Fruit fly (Drosophila melanogaster) whole organism, embryonic: ENCODE results near the gene IntS10.

ENCODE experiments used
- Awh ChIP-seq: fragments of 200-800 bp; sonication (Bioruptor generic); IDR thresholded peaks from 2 replicates; pipeline ENCODE4, ENCODE4 v1.3.6; 2022; ENCODE audit warnings: missing biosample characterization, missing genetic modification characterization
- CG10147 ChIP-seq: fragments of 200-800 bp; sonication (Bioruptor generic); optimal IDR thresholded peaks from 2 replicates; lab custom pipeline; 2019; ENCODE audit warnings: missing biosample characterization, mild to moderate bottlenecking, missing genetic modification characterization, moderate library complexity
- CG10321 ChIP-seq: fragments of 200-800 bp; sonication (Bioruptor generic); IDR thresholded peaks from 2 replicates; pipeline ENCODE4 v1.3.6; 2022; ENCODE audit warnings: missing biosample characterization, missing genetic modification characterization
- CG10462 ChIP-seq: fragments of 200-800 bp; sonication (Bioruptor generic); optimal IDR thresholded peaks from 2 replicates; lab custom pipeline; 2016; ENCODE audit warnings: missing biosample characterization, missing genetic modification characterization
- CG11504 ChIP-seq: fragments of 200-800 bp; sonication (Bioruptor generic); optimal IDR thresholded peaks from 3 replicates; lab custom pipeline; 2019; ENCODE audit warnings: missing biosample characterization, mild to moderate bottlenecking, missing genetic modification characterization, moderate library complexity
- CG12071 ChIP-seq: fragments of 200-800 bp; sonication (Bioruptor generic); optimal IDR thresholded peaks from 3 replicates; lab custom pipeline; 2018; ENCODE audit warnings: missing biosample characterization, mild to moderate bottlenecking, missing genetic modification characterization
- CG12104 ChIP-seq: fragments of 200-800 bp; sonication (Bioruptor generic); optimal IDR thresholded peaks from 3 replicates; lab custom pipeline; 2016; ENCODE audit warnings: missing biosample characterization, missing genetic modification characterization
- CG12236 ChIP-seq: fragments of 200-800 bp; sonication (Bioruptor generic); optimal IDR thresholded peaks from 2 replicates; lab custom pipeline; 2016; ENCODE audit warnings: missing biosample characterization, missing genetic modification characterization
- CG14014 ChIP-seq: fragments of 200-800 bp; sonication (Bioruptor generic); IDR thresholded peaks from 2 replicates; pipeline ENCODE4 v1.3.6; 2022; ENCODE audit warnings: missing biosample characterization, missing genetic modification characterization
- CG15011 ChIP-seq: fragments of 200-800 bp; sonication (Bioruptor generic); optimal IDR thresholded peaks from 3 replicates; lab custom pipeline; 2018; ENCODE audit warnings: missing biosample characterization, mild to moderate bottlenecking, missing genetic modification characterization
- CG18011 ChIP-seq: fragments of 200-800 bp; sonication (Bioruptor generic); optimal IDR thresholded peaks from 2 replicates; lab custom pipeline; 2017; ENCODE audit warnings: missing biosample characterization, missing genetic modification characterization, mild to moderate bottlenecking, moderate library complexity, missing genotype
- CG18476 ChIP-seq: fragments of 200-800 bp; sonication (Bioruptor generic); optimal IDR thresholded peaks from 2 replicates; lab custom pipeline; 2016; ENCODE audit warnings: missing biosample characterization, mild to moderate bottlenecking, missing genetic modification characterization
- CG2712 ChIP-seq: fragments of 200-800 bp; optimal IDR thresholded peaks from 3 replicates; lab custom pipeline; 2019; ENCODE audit warnings: missing biosample characterization, mild to moderate bottlenecking, missing genetic modification characterization, moderate library complexity
- CG2875 ChIP-seq: fragments of 200-800 bp; sonication (Bioruptor generic); optimal IDR thresholded peaks from 2 replicates; lab custom pipeline; 2017; ENCODE audit warnings: missing biosample characterization, mild to moderate bottlenecking, missing genetic modification characterization, missing genetic modification reagents
- CG31365 ChIP-seq: fragments of 200-800 bp; sonication (Bioruptor generic); optimal IDR thresholded peaks from 2 replicates; lab custom pipeline; 2018; ENCODE audit warnings: missing biosample characterization, mild to moderate bottlenecking, missing genetic modification characterization
- CG4404 ChIP-seq: fragments of 200-800 bp; sonication (Bioruptor generic); IDR thresholded peaks from 2 replicates; pipeline ENCODE4 v1.3.6; 2022; ENCODE audit warnings: missing biosample characterization, missing genetic modification characterization
- CG4707 ChIP-seq: fragments of 200-800 bp; sonication (Bioruptor generic); optimal IDR thresholded peaks from 2 replicates; lab custom pipeline; 2018; ENCODE audit warnings: missing biosample characterization, mild to moderate bottlenecking, missing genetic modification characterization, moderate library complexity
- CG4730 ChIP-seq: fragments of 200-800 bp; sonication (Bioruptor generic); IDR thresholded peaks from 2 replicates; pipeline ENCODE4 v1.3.6; 2022; ENCODE audit warnings: missing biosample characterization, missing genetic modification characterization
- CG4854 ChIP-seq: fragments of 200-800 bp; sonication (Bioruptor generic); optimal IDR thresholded peaks from 2 replicates; lab custom pipeline; 2016; ENCODE audit warnings: missing biosample characterization, missing genetic modification characterization, inconsistent platforms
- CG5180 ChIP-seq: fragments of 200-800 bp; sonication (Bioruptor generic); optimal IDR thresholded peaks from 3 replicates; lab custom pipeline; 2017; ENCODE audit warnings: missing biosample characterization, missing genetic modification characterization, mild to moderate bottlenecking, moderate library complexity, missing genetic modification reagents
- CG6654 ChIP-seq: fragments of 200-800 bp; sonication (Bioruptor generic); optimal IDR thresholded peaks from 2 replicates; lab custom pipeline; 2017; ENCODE audit warnings: missing biosample characterization, mild to moderate bottlenecking, missing genetic modification characterization
- CG6683 ChIP-seq: fragments of 200-800 bp; sonication (Bioruptor generic); optimal IDR thresholded peaks from 2 replicates; lab custom pipeline; 2017; ENCODE audit warnings: missing biosample characterization, mild to moderate bottlenecking, missing genetic modification characterization, missing genetic modification reagents
- CG7357 ChIP-seq: fragments of 200-800 bp; sonication (Bioruptor generic); IDR thresholded peaks from 3 replicates; pipeline ENCODE4 v1.3.6; 2022; ENCODE audit warnings: missing biosample characterization, missing genetic modification characterization
- CG7745 ChIP-seq: fragments of 200-800 bp; sonication (Bioruptor generic); optimal IDR thresholded peaks from 2 replicates; lab custom pipeline; 2018; ENCODE audit warnings: missing biosample characterization, mild to moderate bottlenecking, missing genetic modification characterization, moderate library complexity
- CG9215 ChIP-seq: fragments of 200-800 bp; sonication (Bioruptor generic); IDR thresholded peaks from 2 replicates; pipeline ENCODE4 v1.3.6; 2022; ENCODE audit warnings: missing biosample characterization, missing genetic modification characterization
- CG9609 ChIP-seq: fragments of 200-800 bp; sonication (Bioruptor generic); optimal IDR thresholded peaks from 3 replicates; lab custom pipeline; 2016; ENCODE audit warnings: missing biosample characterization, missing genetic modification characterization
- CkIIα-i1 ChIP-seq: fragments of 200-800 bp; sonication (Bioruptor generic); IDR thresholded peaks from 2 replicates; pipeline ENCODE4 v1.3.6; 2022; ENCODE audit warnings: missing biosample characterization, missing genetic modification characterization
- H2.0 ChIP-seq: fragments of 200-800 bp; sonication (Bioruptor generic); IDR thresholded peaks from 2 replicates; pipeline ENCODE4 v1.3.6; 2022; ENCODE audit warnings: missing biosample characterization, missing genetic modification characterization
- HHEX ChIP-seq: fragments of 200-800 bp; sonication (Bioruptor generic); optimal IDR thresholded peaks from 3 replicates; lab custom pipeline; 2017; ENCODE audit warnings: missing biosample characterization, mild to moderate bottlenecking, missing genetic modification characterization, missing genetic modification reagents
- Tbp ChIP-seq: fragments of >200 bp; optimal IDR thresholded peaks from 2 replicates; lab custom pipeline; 2018; ENCODE audit warnings: missing biosample characterization, missing genetic modification characterization
- ash1 ChIP-seq: fragments of 200-800 bp; sonication (Bioruptor generic); optimal IDR thresholded peaks from 2 replicates; lab custom pipeline; 2018; ENCODE audit warnings: missing biosample characterization, mild to moderate bottlenecking, missing genetic modification characterization
- br ChIP-seq: fragments of >200 bp; optimal IDR thresholded peaks from 2 replicates; lab custom pipeline; 2017
- crc ChIP-seq: fragments of 200-800 bp; sonication (Bioruptor generic); optimal IDR thresholded peaks from 2 replicates; lab custom pipeline; 2016; ENCODE audit warnings: missing biosample characterization, missing genetic modification characterization
- dm ChIP-seq: fragments of 200-800 bp; sonication (Bioruptor generic); optimal IDR thresholded peaks from 3 replicates; lab custom pipeline; 2016; ENCODE audit warnings: missing biosample characterization, missing genetic modification characterization
- dpn ChIP-seq, 2 experiments: fragments of 200-800 bp; sonication (Bioruptor generic); optimal IDR thresholded peaks; 3 replicates each; lab custom pipeline; 2016; ENCODE audit warnings: missing biosample characterization in 2 of 2, missing genetic modification characterization in 2 of 2
- lab ChIP-seq: fragments of 200-800 bp; sonication (Bioruptor generic); optimal IDR thresholded peaks from 3 replicates; lab custom pipeline; 2017; ENCODE audit warnings: missing biosample characterization, missing genetic modification characterization, mild to moderate bottlenecking, moderate library complexity, missing genetic modification reagents
- mam ChIP-seq: fragments of 200-800 bp; sonication (Bioruptor generic); optimal IDR thresholded peaks from 3 replicates; lab custom pipeline; 2016; ENCODE audit warnings: missing biosample characterization, missing genetic modification characterization
- mld ChIP-seq: fragments of 200-800 bp; sonication (Bioruptor generic); IDR thresholded peaks from 3 replicates; pipeline ENCODE4 v1.3.6; 2022; ENCODE audit warnings: missing biosample characterization, missing genetic modification characterization; ENCODE audit not compliant: partially characterized antibody
- nmo ChIP-seq: fragments of 200-800 bp; sonication (Bioruptor generic); optimal IDR thresholded peaks from 2 replicates; lab custom pipeline; 2018; ENCODE audit warnings: missing biosample characterization, mild to moderate bottlenecking, missing genetic modification characterization, moderate library complexity
- pfk ChIP-seq: fragments of 200-800 bp; sonication (Bioruptor generic); optimal IDR thresholded peaks from 2 replicates; lab custom pipeline; 2018; ENCODE audit warnings: missing biosample characterization, mild to moderate bottlenecking, missing genetic modification characterization, moderate library complexity
- pho ChIP-seq: fragments of 200-800 bp; sonication (Bioruptor generic); optimal IDR thresholded peaks from 2 replicates; lab custom pipeline; 2016; ENCODE audit warnings: missing biosample characterization, missing genetic modification characterization
- prd ChIP-seq, 3 experiments: fragments of >200 bp in 2 of 3; fragments of 200-800 bp in 1 of 3; sonication (Bioruptor generic) in 1 of 3; optimal IDR thresholded peaks in 2 of 3; IDR thresholded peaks in 1 of 3; 2 replicates in 2 of 3; 3 replicates in 1 of 3; pipeline versions ENCODE4 v1.3.6 to Lab custom; 2017 to 2022; ENCODE audit warnings: missing biosample characterization in 1 of 3, missing genetic modification characterization in 1 of 3
- pros ChIP-seq: fragments of 200-800 bp; sonication (Bioruptor generic); optimal IDR thresholded peaks from 3 replicates; lab custom pipeline; 2019; ENCODE audit warnings: missing biosample characterization, mild to moderate bottlenecking, missing genetic modification characterization, moderate library complexity
- repo ChIP-seq: fragments of 200-800 bp; sonication (Bioruptor generic); optimal IDR thresholded peaks from 2 replicates; lab custom pipeline; 2016; ENCODE audit warnings: missing biosample characterization, missing genetic modification characterization
- salm ChIP-seq: fragments of 200-800 bp; sonication (Bioruptor generic); optimal IDR thresholded peaks from 2 replicates; lab custom pipeline; 2018; ENCODE audit warnings: missing biosample characterization, mild to moderate bottlenecking, missing genetic modification characterization
- sens ChIP-seq: fragments of 200-800 bp; sonication (Bioruptor generic); peaks from one replicate; lab custom pipeline; 2016; ENCODE audit warnings: missing biosample characterization, missing genetic modification characterization
- slbo ChIP-seq: fragments of 200-800 bp; sonication (Bioruptor generic); IDR thresholded peaks from 2 replicates; pipeline ENCODE4 v1.3.6; 2022; ENCODE audit warnings: missing biosample characterization, missing genetic modification characterization
- sr ChIP-seq: fragments of 200-800 bp; sonication (Bioruptor generic); IDR thresholded peaks from 3 replicates; pipeline ENCODE4 v1.3.6; 2022; ENCODE audit warnings: missing biosample characterization, missing genetic modification characterization
- unc-4 ChIP-seq: fragments of 200-800 bp; sonication (Bioruptor generic); IDR thresholded peaks from 2 replicates; pipeline ENCODE4 v1.3.6; 2022; ENCODE audit warnings: missing biosample characterization, missing genetic modification characterization; ENCODE audit not compliant: partially characterized antibody
- wek ChIP-seq: fragments of 200-800 bp; sonication (Bioruptor generic); optimal IDR thresholded peaks from 3 replicates; lab custom pipeline; 2018; ENCODE audit warnings: missing biosample characterization, mild to moderate bottlenecking, missing genetic modification characterization, moderate library complexity

IntS10 gene

DNA sequence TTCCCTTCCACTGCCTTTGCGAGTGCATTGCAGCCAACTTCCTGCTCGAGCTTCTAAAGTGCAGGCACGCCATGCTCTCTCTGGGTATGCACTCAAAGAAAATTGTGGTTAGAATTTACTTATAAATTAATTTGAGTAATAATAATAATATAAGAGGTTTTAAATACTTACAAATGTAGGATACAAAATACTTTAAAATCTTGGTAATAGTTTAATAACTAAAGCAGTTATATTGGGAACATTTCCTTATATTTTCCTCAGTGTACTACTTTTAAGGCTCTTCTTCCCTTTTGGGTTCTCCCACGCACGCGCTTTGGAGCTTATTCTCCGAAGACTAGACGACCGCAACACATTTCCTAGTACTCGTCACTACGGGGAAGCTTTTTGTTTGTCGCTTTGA, 20.0 kb downstream of the IntS10 start:
- TF ChIP-seq mld (GFP tag; lab: Robert Waterston, UW) (no peak), CG5180 (GFP tag; lab: Kevin White, UChicago) (peak; percentile 54), CkIIα-i1 (GFP tag; lab: Robert Waterston, UW) (no peak), CG15011 (GFP tag; lab: Kevin White, UChicago) (peak; percentile 50), Tbp (no peak), CG9609 (GFP tag; lab: Kevin White, UChicago) (no peak), CG4707 (peak; percentile 56), pros (no peak), pfk (GFP tag; lab: Kevin White, UChicago) (no peak), CG12104 (GFP tag; lab: Kevin White, UChicago) (peak; percentile 73), CG14014 (GFP tag; lab: Robert Waterston, UW) (peak; percentile 78), CG4730 (peak; percentile 63), CG10462 (GFP tag; lab: Kevin White, UChicago) (peak; percentile 57), CG4404 (GFP tag; lab: Robert Waterston, UW) (peak; percentile 50), CG2875 (GFP tag; lab: Kevin White, UChicago) (peak; percentile 53), CG6683 (GFP tag; lab: Kevin White, UChicago) (peak; percentile 82), salm (tag; lab: Kevin White, UChicago) (peak; percentile 63), CG10321 (GFP tag; lab: Robert Waterston, UW) (peak; percentile 47; the same call in 1 of the 2 replicates), CG10147 (GFP tag; lab: Kevin White, UChicago) (peak; percentile 86), sr (no peak; the same call in 2 of the 3 replicates), nmo (peak; percentile 87), sens (GFP tag; lab: Kevin White, UChicago) (peak; percentile 90), CG18011 (GFP tag; lab: Kevin White, UChicago) (peak; percentile 43), crc (GFP tag; lab: Kevin White, UChicago) (no peak), Awh (peak; percentile 94), CG4854 (peak; percentile 11), pho (GFP tag; lab: Kevin White, UChicago) (peak; percentile 15), mam (GFP tag; lab: Kevin White, UChicago) (peak; percentile 24), CG6654 (GFP tag; lab: Kevin White, UChicago) (peak; percentile 2), repo (GFP tag; lab: Kevin White, UChicago) (no peak), CG9215 (GFP tag; lab: Robert Waterston, UW) (peak; percentile 60), CG18476 (GFP tag; lab: Kevin White, UChicago) (peak; percentile 48), CG31365 (tag; lab: Kevin White, UChicago) (no peak), br (lab: Kevin White, UChicago) (no peak), CG12071 (peak; percentile 29), CG7357 (GFP tag; lab: Robert Waterston, UW) (peak; percentile 59; the same call in 2 of the 3 replicates), dm (GFP tag; lab: Kevin White, UChicago) (no peak), prd (optimal IDR thresholded peaks at IDR 0.05; lab: Kevin White, UChicago) (no peak), prd (GFP tag; IDR thresholded peaks at IDR 0.05; lab: Robert Waterston, UW) (peak; percentile 67; the same call in 2 of the 3 replicates), H2.0 (GFP tag; lab: Robert Waterston, UW) (peak; percentile 77), CG2712 (tag; lab: Kevin White, UChicago) (peak; percentile 88), ash1 (GFP tag; lab: Kevin White, UChicago) (no peak), CG11504 (peak; percentile 91), dpn (GFP tag; optimal IDR thresholded peaks at IDR 0.05; lab: Kevin White, UChicago) (peak in 1 of 2 experiments; percentile 62), CG7745 (tag; lab: Kevin White, UChicago) (no peak), slbo (GFP tag; lab: Robert Waterston, UW) (peak; percentile 93), HHEX (GFP tag; lab: Kevin White, UChicago) (peak; percentile 82), wek (no peak), lab (GFP tag; lab: Kevin White, UChicago) (peak; percentile 94), CG12236 (GFP tag; lab: Kevin White, UChicago) (no peak), unc-4 (GFP tag; lab: Robert Waterston, UW) (no peak)
